Fruit fly (Drosophila melanogaster): ENCODE data around the gene Hsc20.

- TF ChIP-seq OdsH (GFP tag; optimal IDR thresholded peaks at IDR 0.05): no peak
- no peak for TF ChIP-seq Abd-B (GFP tag; optimal IDR thresholded peaks at IDR 0.05)
- TF ChIP-seq psq (GFP tag; optimal IDR thresholded peaks at IDR 0.05): no peak
- TF ChIP-seq lola (GFP tag; optimal IDR thresholded peaks at IDR 0.05): no peak
- TF ChIP-seq sv (GFP tag; optimal IDR thresholded peaks at IDR 0.05): no peak
- no peak for TF ChIP-seq GATAd (GFP tag; optimal IDR thresholded peaks at IDR 0.05)
- TF ChIP-seq Rel (GFP tag; optimal IDR thresholded peaks at IDR 0.05): no peak
- TF ChIP-seq Rel (tag; optimal IDR thresholded peaks at IDR 0.05): no peak
- TF ChIP-seq h (GFP tag; optimal IDR thresholded peaks at IDR 0.05): no peak
- TF ChIP-seq br (GFP tag; optimal IDR thresholded peaks at IDR 0.05): no peak
These were observed 33.0 kb upstream of the Hsc20 start, which contains the start of gene CG33689 for dm6 chr3L:16199929-16200328.
